Worm (Caenorhabditis elegans): ENCODE results near the gene fbxc-42.
"Not testable (repeated sequence)": the region's sequence is repeated elsewhere in the genome, so short reads cannot be mapped to it uniquely, and the experiment has no call there.

Gene fbxc-42

ce11 chrII:966962-967361 lies 24.4 kb upstream of the fbxc-42 start, which contains the start of gene fbxc-18:
Gene fbxc-18, minus strand, starts transcription at chrII:967062.
- TF ChIP-seq ceh-19 (GFP tag; optimal IDR thresholded peaks at IDR 0.05); ceh-30 (tag; optimal IDR thresholded peaks at IDR 0.05); unc-3 (GFP tag; conservative IDR thresholded peaks at IDR 0.05); unc-3 (tag; optimal IDR thresholded peaks at IDR 0.05): not testable (repeated sequence)

ce11 chrII:968106-968505 lies 23.3 kb upstream of the fbxc-42 start, which contains the start of gene C32B5.6:
Gene C32B5.6, plus strand, starts transcription at chrII:968406.
- TF ChIP-seq unc-86, nhr-11, pax-1 (tag; optimal IDR thresholded peaks at IDR 0.05): not testable (repeated sequence)

ce11 chrII:972850-973249 lies 18.6 kb upstream of the fbxc-42 start, which contains the start of gene C32B5.15:
Gene C32B5.15, minus strand, starts transcription at chrII:972950.
- TF ChIP-seq dve-1 (tag; optimal IDR thresholded peaks at IDR 0.05) (no peak), pag-3 (tag; optimal IDR thresholded peaks at IDR 0.05; ENCODE audit: borderline replicate concordance) (no peak), ceh-22 (tag; optimal IDR thresholded peaks at IDR 0.05) (no peak), ceh-14 (tag; optimal IDR thresholded peaks at IDR 0.05) (no peak), fkh-10 (GFP tag; optimal IDR thresholded peaks at IDR 0.05) (no peak), hlh-8 (tag; optimal IDR thresholded peaks at IDR 0.05) (no peak), pqm-1 (tag; optimal IDR thresholded peaks at IDR 0.05) (no peak), pros-1 (tag; optimal IDR thresholded peaks at IDR 0.05) (no peak), pha-2 (tag; optimal IDR thresholded peaks at IDR 0.05) (no peak), elt-4 (tag; optimal IDR thresholded peaks at IDR 0.05) (no peak), K02D7.2 (tag; optimal IDR thresholded peaks at IDR 0.05) (no peak), gmeb-2 (tag; optimal IDR thresholded peaks at IDR 0.05) (no peak), ama-1 (optimal IDR thresholded peaks at IDR 0.05) (no peak)

ce11 chrII:973999-974398 lies 17.4 kb upstream of the fbxc-42 start, which contains the start of gene fbxc-14:
Gene fbxc-14, plus strand, starts transcription at chrII:974299.
- no peak for TF ChIP-seq ceh-18 (tag; optimal IDR thresholded peaks at IDR 0.05)
- no peak for TF ChIP-seq pag-3 (tag; optimal IDR thresholded peaks at IDR 0.05; ENCODE audit: borderline replicate concordance)
- TF ChIP-seq sox-4 (tag; optimal IDR thresholded peaks at IDR 0.05): no peak
- TF ChIP-seq ceh-14 (tag; optimal IDR thresholded peaks at IDR 0.05): no peak
- no peak for TF ChIP-seq pat-9 (tag; optimal IDR thresholded peaks at IDR 0.05)
- TF ChIP-seq unc-3 (GFP tag; conservative IDR thresholded peaks at IDR 0.05): no peak
- no peak for TF ChIP-seq unc-3 (tag; optimal IDR thresholded peaks at IDR 0.05)
- no peak for TF ChIP-seq nhr-11 (tag; optimal IDR thresholded peaks at IDR 0.05)
- no peak for TF ChIP-seq ref-2 (tag; optimal IDR thresholded peaks at IDR 0.05)
- TF ChIP-seq hlh-30 (tag; optimal IDR thresholded peaks at IDR 0.05; ENCODE audit: insufficient read depth): no peak
- TF ChIP-seq ceh-45 (GFP tag; IDR thresholded peaks at IDR 0.05): no peak
- TF ChIP-seq ztf-16 (tag; optimal IDR thresholded peaks at IDR 0.05): no peak
- no peak for TF ChIP-seq zip-5 (tag; optimal IDR thresholded peaks at IDR 0.05)
- no peak for TF ChIP-seq ceh-9 (tag; optimal IDR thresholded peaks at IDR 0.05)
- no peak for TF ChIP-seq Y22D7AL.16 (tag; optimal IDR thresholded peaks at IDR 0.05)
- TF ChIP-seq C08G9.2 (tag; optimal IDR thresholded peaks at IDR 0.05): no peak
- no peak for TF ChIP-seq sox-2 (GFP tag; IDR thresholded peaks at IDR 0.05)

ce11 chrII:979135-979534 lies 12.3 kb upstream of the fbxc-42 start, which contains the start of the genes fbxc-17 and fbxc-15:
Gene fbxc-17, minus strand, starts transcription at chrII:979235.
Gene fbxc-15, plus strand, starts transcription at chrII:979423.
- TF ChIP-seq syd-9 (tag; optimal IDR thresholded peaks at IDR 0.05): no peak

- TF ChIP-seq nhr-232 (tag; optimal IDR thresholded peaks at IDR 0.05) (no peak), ceh-45 (GFP tag; IDR thresholded peaks at IDR 0.05) (no peak), ceh-19 (GFP tag; optimal IDR thresholded peaks at IDR 0.05) (no peak), ceh-30 (tag; optimal IDR thresholded peaks at IDR 0.05) (no peak), elt-2 (tag; optimal IDR thresholded peaks at IDR 0.05) (no peak), T23F11.4 (GFP tag; optimal IDR thresholded peaks at IDR 0.05) (no peak), ref-2 (tag; optimal IDR thresholded peaks at IDR 0.05) (no peak), madf-2 (tag; optimal IDR thresholded peaks at IDR 0.05) (no peak), lim-6 (tag; optimal IDR thresholded peaks at IDR 0.05) (no peak), fax-1 (tag; optimal IDR thresholded peaks at IDR 0.05) (no peak), ceh-9 (tag; optimal IDR thresholded peaks at IDR 0.05) (no peak), hlh-8 (tag; optimal IDR thresholded peaks at IDR 0.05) (no peak), syd-9 (tag; optimal IDR thresholded peaks at IDR 0.05) (no peak), pros-1 (tag; optimal IDR thresholded peaks at IDR 0.05) (no peak), unc-3 (GFP tag; conservative IDR thresholded peaks at IDR 0.05) (no peak), unc-3 (tag; optimal IDR thresholded peaks at IDR 0.05) (no peak), ceh-31 (tag; optimal IDR thresholded peaks at IDR 0.05) (no peak), eyg-1 (tag; optimal IDR thresholded peaks at IDR 0.05) (no peak)
Observed at ce11 chrII:982842-983241, 8.6 kb upstream of the fbxc-42 start, which contains the start of gene srh-274. Gene srh-274, plus strand, starts transcription at chrII:983142.
